Fruit fly (Drosophila melanogaster) whole organism, embryonic: ENCODE data around the gene CG9497.

ENCODE experiments used
- Adf1 ChIP-seq: fragments of 200-800 bp; sonication (Bioruptor generic); IDR thresholded peaks from 2 replicates; pipeline ENCODE4 v1.3.6; 2022; ENCODE audit warnings: missing biosample characterization, missing genetic modification characterization
- Antp ChIP-seq: fragments of 200-800 bp; sonication (Bioruptor generic); optimal IDR thresholded peaks from 3 replicates; lab custom pipeline; 2016; ENCODE audit warnings: missing biosample characterization, missing genetic modification characterization
- Asciz ChIP-seq: fragments of 200-800 bp; sonication (Bioruptor generic); optimal IDR thresholded peaks from 2 replicates; lab custom pipeline; 2017; ENCODE audit warnings: missing biosample characterization, mild to moderate bottlenecking, missing genetic modification characterization, missing genetic modification reagents
- CG10267 ChIP-seq: fragments of 200-800 bp; sonication (Bioruptor generic); optimal IDR thresholded peaks from 2 replicates; lab custom pipeline; 2018; ENCODE audit warnings: missing biosample characterization, mild to moderate bottlenecking, missing genetic modification characterization, moderate library complexity
- CG10321 ChIP-seq: fragments of 200-800 bp; sonication (Bioruptor generic); IDR thresholded peaks from 2 replicates; pipeline ENCODE4 v1.3.6; 2022; ENCODE audit warnings: missing biosample characterization, missing genetic modification characterization
- CG12071 ChIP-seq: fragments of 200-800 bp; sonication (Bioruptor generic); optimal IDR thresholded peaks from 3 replicates; lab custom pipeline; 2018; ENCODE audit warnings: missing biosample characterization, mild to moderate bottlenecking, missing genetic modification characterization
- CG17568 ChIP-seq: fragments of 200-800 bp; sonication (Bioruptor generic); optimal IDR thresholded peaks from 2 replicates; lab custom pipeline; 2018; ENCODE audit warnings: missing biosample characterization, mild to moderate bottlenecking, missing genetic modification characterization, moderate library complexity
- CG17802 ChIP-seq: fragments of 200-800 bp; sonication (Bioruptor generic); optimal IDR thresholded peaks from 2 replicates; lab custom pipeline; 2018; ENCODE audit warnings: missing biosample characterization, mild to moderate bottlenecking, missing genetic modification characterization, moderate library complexity
- CG17829 ChIP-seq: fragments of 200-800 bp; optimal IDR thresholded peaks from 2 replicates; lab custom pipeline; 2019; ENCODE audit warnings: missing biosample characterization, mild to moderate bottlenecking, missing genetic modification characterization, moderate library complexity
- CG30403 ChIP-seq: fragments of 200-800 bp; sonication (Bioruptor generic); optimal IDR thresholded peaks from 3 replicates; lab custom pipeline; 2016; ENCODE audit warnings: missing biosample characterization, missing genetic modification characterization
- CG31224 ChIP-seq: fragments of 200-800 bp; sonication (Bioruptor generic); IDR thresholded peaks from 2 replicates; pipeline ENCODE4 v1.3.6; 2022; ENCODE audit warnings: missing biosample characterization, missing genetic modification characterization
- CG42726 ChIP-seq: fragments of 200-800 bp; sonication (Bioruptor generic); IDR thresholded peaks from 2 replicates; pipeline ENCODE4 v1.3.6; 2022; ENCODE audit warnings: missing biosample characterization, missing genetic modification characterization; ENCODE audit not compliant: partially characterized antibody
- CG4820 ChIP-seq: fragments of 200-800 bp; sonication (Bioruptor generic); optimal IDR thresholded peaks from 3 replicates; lab custom pipeline; 2016; ENCODE audit warnings: missing biosample characterization, missing genetic modification characterization
- CG6254 ChIP-seq: fragments of 200-800 bp; sonication (Bioruptor generic); optimal IDR thresholded peaks from 3 replicates; lab custom pipeline; 2017; ENCODE audit warnings: mild to moderate bottlenecking, missing biosample characterization, missing genetic modification reagents, missing genetic modification characterization
- CG6654 ChIP-seq: fragments of 200-800 bp; sonication (Bioruptor generic); optimal IDR thresholded peaks from 2 replicates; lab custom pipeline; 2017; ENCODE audit warnings: missing biosample characterization, mild to moderate bottlenecking, missing genetic modification characterization
- CG6689 ChIP-seq: fragments of 200-800 bp; sonication (Bioruptor generic); IDR thresholded peaks from 2 replicates; pipeline ENCODE4 v1.3.6; 2022; ENCODE audit warnings: missing biosample characterization, missing genetic modification characterization
- CG6765 ChIP-seq: fragments of 200-800 bp; sonication (Bioruptor generic); optimal IDR thresholded peaks from 3 replicates; lab custom pipeline; 2017; ENCODE audit warnings: missing biosample characterization, mild to moderate bottlenecking, missing genetic modification characterization
- CG7839 ChIP-seq: fragments of 200-800 bp; sonication (Bioruptor generic); optimal IDR thresholded peaks from 3 replicates; lab custom pipeline; 2018; ENCODE audit warnings: missing biosample characterization, mild to moderate bottlenecking, missing genetic modification characterization, moderate library complexity
- CG8281 ChIP-seq: fragments of 200-800 bp; sonication (Bioruptor generic); optimal IDR thresholded peaks from 2 replicates; lab custom pipeline; 2018; ENCODE audit warnings: missing biosample characterization, mild to moderate bottlenecking, missing genetic modification characterization, moderate library complexity
- CG8924 ChIP-seq: fragments of 200-800 bp; optimal IDR thresholded peaks from 3 replicates; lab custom pipeline; 2019; ENCODE audit warnings: missing biosample characterization, mild to moderate bottlenecking, missing genetic modification characterization, moderate library complexity
- Dip3 ChIP-seq: fragments of 200-800 bp; sonication (Bioruptor generic); optimal IDR thresholded peaks from 3 replicates; lab custom pipeline; 2016; ENCODE audit warnings: missing biosample characterization, missing genetic modification characterization
- Doc3 ChIP-seq: fragments of 200-800 bp; sonication (Bioruptor generic); IDR thresholded peaks from 3 replicates; pipeline ENCODE4 v1.3.6; 2022; ENCODE audit warnings: missing biosample characterization, missing genetic modification characterization; ENCODE audit not compliant: partially characterized antibody
- Fer1 ChIP-seq: fragments of 200-800 bp; sonication (Bioruptor generic); optimal IDR thresholded peaks from 2 replicates; lab custom pipeline; 2017; ENCODE audit warnings: missing biosample characterization, mild to moderate bottlenecking, missing genetic modification characterization
- HLH3B ChIP-seq: fragments of 200-800 bp; sonication (Bioruptor generic); IDR thresholded peaks from 2 replicates; pipeline ENCODE4 v1.3.6; 2022; ENCODE audit warnings: missing biosample characterization, missing genetic modification characterization
- HLHmδ ChIP-seq: fragments of 200-800 bp; sonication (Bioruptor generic); optimal IDR thresholded peaks from 2 replicates; lab custom pipeline; 2018; ENCODE audit warnings: missing biosample characterization, mild to moderate bottlenecking, missing genetic modification characterization, moderate library complexity
- Hr51 ChIP-seq, 2 experiments: fragments of 200-800 bp; sonication (Bioruptor generic); optimal IDR thresholded peaks; 2 replicates in 1 of 2; 3 replicates in 1 of 2; lab custom pipeline; 2016 to 2018; ENCODE audit warnings: missing biosample characterization in 2 of 2, missing genetic modification characterization in 2 of 2, mild to moderate bottlenecking in 1 of 2, moderate library complexity in 1 of 2
- Hsf ChIP-seq: fragments of 200-800 bp; sonication (Bioruptor generic); optimal IDR thresholded peaks from 3 replicates; lab custom pipeline; 2016; ENCODE audit warnings: missing biosample characterization, missing genetic modification characterization
- Jarid2 ChIP-seq: fragments of 200-800 bp; sonication (Bioruptor generic); optimal IDR thresholded peaks from 3 replicates; lab custom pipeline; 2017; ENCODE audit warnings: mild to moderate bottlenecking, missing biosample characterization, missing genetic modification reagents, missing genetic modification characterization
- MTF-1 ChIP-seq: fragments of 200-800 bp; sonication (Bioruptor generic); optimal IDR thresholded peaks from 2 replicates; lab custom pipeline; 2018; ENCODE audit warnings: missing biosample characterization, mild to moderate bottlenecking, missing genetic modification characterization, borderline replicate concordance
- Oli ChIP-seq: fragments of 200-800 bp; sonication (Bioruptor generic); optimal IDR thresholded peaks from 2 replicates; lab custom pipeline; 2018; ENCODE audit warnings: missing biosample characterization, mild to moderate bottlenecking, missing genetic modification characterization, moderate library complexity
- PHDP ChIP-seq: fragments of 200-800 bp; sonication (Bioruptor generic); optimal IDR thresholded peaks from 3 replicates; lab custom pipeline; 2018; ENCODE audit warnings: missing biosample characterization, mild to moderate bottlenecking, missing genetic modification characterization, moderate library complexity
- bsh ChIP-seq, 2 experiments: fragments of 200-800 bp; sonication (Bioruptor generic); optimal IDR thresholded peaks; 2 replicates each; lab custom pipeline; 2017 to 2018; ENCODE audit warnings: mild to moderate bottlenecking in 2 of 2, missing biosample characterization in 2 of 2, missing genetic modification characterization in 2 of 2, moderate library complexity in 1 of 2
- caup ChIP-seq: fragments of 200-800 bp; sonication (Bioruptor generic); optimal IDR thresholded peaks from 3 replicates; lab custom pipeline; 2017; ENCODE audit warnings: missing biosample characterization, mild to moderate bottlenecking, missing genetic modification characterization, moderate library complexity; ENCODE audit not compliant: severe bottlenecking
- ci ChIP-seq: fragments of 200-800 bp; sonication (Bioruptor generic); IDR thresholded peaks from 3 replicates; pipeline ENCODE4 v1.3.6; 2022; ENCODE audit warnings: missing biosample characterization, missing genetic modification characterization
- croc ChIP-seq: fragments of 200-800 bp; sonication (Bioruptor generic); conservative IDR thresholded peaks from 3 replicates; pipeline ENCODE4 v1.3.6; 2022; ENCODE audit warnings: missing biosample characterization, missing genetic modification characterization
- emc ChIP-seq: fragments of 200-800 bp; sonication (Bioruptor generic); optimal IDR thresholded peaks from 2 replicates; lab custom pipeline; 2016; ENCODE audit warnings: missing biosample characterization, missing genetic modification characterization
- gce ChIP-seq: fragments of 200-800 bp; sonication (Bioruptor generic); IDR thresholded peaks from 3 replicates; pipeline ENCODE4 v1.3.6; 2022; ENCODE audit warnings: missing biosample characterization, missing genetic modification characterization
- grau ChIP-seq: fragments of 200-800 bp; optimal IDR thresholded peaks from 3 replicates; lab custom pipeline; 2019; ENCODE audit warnings: missing biosample characterization, mild to moderate bottlenecking, missing genetic modification characterization, moderate library complexity
- grn ChIP-seq: fragments of 200-800 bp; sonication (Bioruptor generic); optimal IDR thresholded peaks from 3 replicates; lab custom pipeline; 2017; ENCODE audit warnings: missing biosample characterization, missing genetic modification characterization
- hbn ChIP-seq: fragments of 200-800 bp; sonication (Bioruptor generic); IDR thresholded peaks from 2 replicates; pipeline ENCODE4 v1.3.6; 2022; ENCODE audit warnings: missing biosample characterization, missing genetic modification characterization; ENCODE audit not compliant: partially characterized antibody
- peb ChIP-seq: fragments of 200-800 bp; sonication (Bioruptor generic); IDR thresholded peaks from 2 replicates; pipeline ENCODE4 v1.3.6; 2022; ENCODE audit warnings: missing biosample characterization, missing genetic modification characterization
- ranshi ChIP-seq: fragments of 200-800 bp; sonication (Bioruptor generic); IDR thresholded peaks from 2 replicates; pipeline ENCODE4 v1.3.6; 2022; ENCODE audit warnings: missing biosample characterization, missing genetic modification characterization
- seq ChIP-seq: fragments of 200-800 bp; sonication (Bioruptor generic); IDR thresholded peaks from 2 replicates; pipeline ENCODE4 v1.3.6; 2022; ENCODE audit warnings: missing biosample characterization, missing genetic modification characterization
- slbo ChIP-seq: fragments of 200-800 bp; sonication (Bioruptor generic); IDR thresholded peaks from 2 replicates; pipeline ENCODE4 v1.3.6; 2022; ENCODE audit warnings: missing biosample characterization, missing genetic modification characterization
- slp2 ChIP-seq: fragments of 200-800 bp; sonication (Bioruptor generic); optimal IDR thresholded peaks from 2 replicates; lab custom pipeline; 2016; ENCODE audit warnings: missing biosample characterization, missing genetic modification characterization
- usp ChIP-seq: fragments of >200 bp; optimal IDR thresholded peaks from 2 replicates; lab custom pipeline; 2017; ENCODE audit warnings: missing biosample characterization, missing genetic modification characterization
- vnd ChIP-seq: fragments of 200-800 bp; sonication (Bioruptor generic); IDR thresholded peaks from 3 replicates; pipeline ENCODE4 v1.3.6; 2022; ENCODE audit warnings: missing biosample characterization, missing genetic modification characterization; ENCODE audit not compliant: partially characterized antibody

Gene CG9497

DNA sequence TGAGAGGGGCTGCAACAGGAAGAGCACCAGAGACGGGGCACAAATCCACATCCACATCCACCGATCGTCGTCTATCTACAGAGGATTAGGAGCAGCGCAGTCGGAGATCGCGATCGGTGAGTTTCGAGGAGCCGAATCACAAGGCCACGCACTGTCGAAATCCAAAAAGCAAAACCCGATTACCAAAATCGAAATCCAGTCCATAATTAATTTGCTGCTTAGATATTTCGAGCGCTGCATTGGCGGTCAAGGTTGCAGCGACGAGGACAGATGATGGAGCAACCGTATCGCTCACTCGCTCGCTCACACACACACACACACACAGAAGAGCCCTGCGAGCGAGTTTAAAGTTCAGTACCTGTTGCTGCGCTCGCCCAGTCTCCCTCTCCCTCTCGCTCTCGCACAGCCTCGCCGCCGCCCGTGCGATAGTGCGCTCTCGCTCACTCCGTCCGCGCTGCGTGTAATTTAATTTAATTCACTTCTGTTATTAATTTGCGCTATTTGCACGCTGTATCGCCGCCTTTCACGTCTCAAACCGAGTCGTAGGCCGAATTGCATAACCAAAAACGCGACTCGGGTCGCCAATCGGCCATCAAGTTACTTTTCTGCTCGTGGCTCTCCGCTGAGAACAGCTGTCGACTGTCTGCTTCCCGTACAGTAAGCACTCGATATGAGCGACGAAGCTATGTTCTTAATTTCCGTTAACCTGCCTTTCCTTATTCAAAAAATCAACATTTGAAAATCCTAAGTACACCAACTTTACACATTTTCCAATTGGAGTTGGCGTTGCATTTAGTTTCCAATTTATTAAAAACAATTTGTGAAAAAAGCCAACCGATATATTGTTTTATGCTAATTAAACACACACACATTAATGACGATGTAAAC lies 9.0 kb downstream of the CG9497 start (continued):
- 0 out of 2 replicates have a peak, but pooled peaks have one; percentile 51 for TF ChIP-seq seq
- TF ChIP-seq bsh (GFP tag; optimal IDR thresholded peaks at IDR 0.05; lab: Kevin White, UChicago): peak; percentile 36 to 67
- TF ChIP-seq Asciz (GFP tag; lab: Kevin White, UChicago): peak; percentile 28
- TF ChIP-seq CG10321: peak; percentile 91
- TF ChIP-seq CG8924 (tag; lab: Kevin White, UChicago): peak; percentile 17
- peak; percentile 43; the same call in 1 of the 2 replicates for TF ChIP-seq CG6689 (GFP tag; lab: Robert Waterston, UW)
- TF ChIP-seq Oli (tag; lab: Kevin White, UChicago): peak; percentile 31
- peak; percentile 10 for TF ChIP-seq slp2
- no peak for TF ChIP-seq CG6765
- no peak for TF ChIP-seq gce
- TF ChIP-seq CG30403: peak; percentile 56
- TF ChIP-seq CG17829 (tag; lab: Kevin White, UChicago): peak; percentile 7
- 0 out of 3 replicates have a peak, but pooled peaks have one; percentile 15 for TF ChIP-seq croc (GFP tag; lab: Robert Waterston, UW)
- peak; percentile 67 for TF ChIP-seq grn (GFP tag; lab: Kevin White, UChicago)
- 0 out of 3 replicates have a peak, but pooled peaks have one; percentile 34 for TF ChIP-seq ci (GFP tag; lab: Robert Waterston, UW)
- TF ChIP-seq slbo (GFP tag; lab: Robert Waterston, UW): peak; percentile 42; the same call in 1 of the 2 replicates
- peak; percentile 69 for TF ChIP-seq HLHmδ (GFP tag; lab: Kevin White, UChicago)
- TF ChIP-seq PHDP (tag; lab: Kevin White, UChicago): peak; percentile 51
- peak; percentile 32 for TF ChIP-seq Hsf (GFP tag; lab: Kevin White, UChicago)
- peak; percentile 41 for TF ChIP-seq CG17568 (GFP tag; lab: Kevin White, UChicago)
- TF ChIP-seq CG31224 (GFP tag; lab: Robert Waterston, UW): no peak
- peak; percentile 16; the same call in 1 of the 2 replicates for TF ChIP-seq Adf1 (GFP tag; lab: Robert Waterston, UW)
- peak; percentile 16 for TF ChIP-seq MTF-1
- peak; percentile 30 for TF ChIP-seq emc
- TF ChIP-seq Doc3: no peak
- TF ChIP-seq CG4820: peak; percentile 12
- TF ChIP-seq CG6654 (GFP tag; lab: Kevin White, UChicago): no peak
- no peak for TF ChIP-seq vnd
- 0 out of 2 replicates have a peak, but pooled peaks have one; percentile 6 for TF ChIP-seq HLH3B
- TF ChIP-seq Dip3 (GFP tag; lab: Kevin White, UChicago): peak; percentile 34
- TF ChIP-seq Hr51 (GFP tag; optimal IDR thresholded peaks at IDR 0.05; lab: Kevin White, UChicago): peak; percentile 3 to 44
- peak; percentile 53 for TF ChIP-seq CG7839 (tag; lab: Kevin White, UChicago)
- TF ChIP-seq CG10267: peak; percentile 8
- TF ChIP-seq CG17802: peak; percentile 6
- TF ChIP-seq ranshi (GFP tag; lab: Robert Waterston, UW): no peak
- TF ChIP-seq Jarid2 (GFP tag; lab: Kevin White, UChicago): peak; percentile 33
- TF ChIP-seq Antp (GFP tag; lab: Kevin White, UChicago): peak; percentile 34
- peak; percentile 95 for TF ChIP-seq grau (tag; lab: Kevin White, UChicago)
- TF ChIP-seq CG8281 (tag; lab: Kevin White, UChicago): no peak
- no peak for TF ChIP-seq peb (GFP tag; lab: Robert Waterston, UW)
- no peak for TF ChIP-seq usp (GFP tag; lab: Kevin White, UChicago)
- peak; percentile 14 for TF ChIP-seq Fer1 (GFP tag; lab: Kevin White, UChicago)
- TF ChIP-seq CG12071: peak; percentile 6
- peak; percentile 11 for TF ChIP-seq caup (GFP tag; lab: Kevin White, UChicago)
- peak; percentile 19; the same call in 1 of the 2 replicates for TF ChIP-seq hbn (GFP tag; lab: Robert Waterston, UW)
- TF ChIP-seq CG6254: no peak
- 0 out of 2 replicates have a peak, but pooled peaks have one; percentile 49 for TF ChIP-seq CG42726
